Fruit fly (Drosophila melanogaster): ENCODE measurements around the gene mth.
A peak's percentile ranks its signal among the peaks of the same experiment; 100 is the strongest.

mth gene

DNA sequence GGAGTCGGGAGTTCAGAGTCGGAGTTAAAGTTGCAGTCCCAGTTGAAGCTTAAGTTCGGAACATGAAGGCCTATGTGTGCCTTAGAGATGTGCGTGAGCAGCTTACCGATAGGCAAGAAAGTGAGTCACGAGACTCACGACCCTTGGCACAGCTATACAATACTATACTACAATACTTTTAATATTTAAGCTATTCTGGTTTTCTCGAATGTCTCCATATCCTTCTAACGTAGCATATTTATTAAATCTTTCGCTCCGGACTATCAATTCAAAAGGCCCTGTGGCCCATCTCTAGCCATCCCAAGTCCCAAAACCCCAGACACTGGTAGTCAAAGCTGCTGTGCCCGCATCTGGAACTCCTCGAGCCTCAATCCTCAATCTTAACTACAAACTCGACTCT is 43.4 kb upstream of the mth start:
- no peak for TF ChIP-seq insv (GFP tag; optimal IDR thresholded peaks at IDR 0.05)
- peak; percentile 39; the same call in 1 of the 2 replicates for TF ChIP-seq Ptx1 (GFP tag; IDR thresholded peaks at IDR 0.05)
- TF ChIP-seq CG7372 (GFP tag; IDR thresholded peaks at IDR 0.05) = 0 out of 2 replicates have a peak, but pooled peaks have one; percentile 11
- 0 out of 3 replicates have a peak, but pooled peaks have one; percentile 14 for TF ChIP-seq CG17361 (GFP tag; IDR thresholded peaks at IDR 0.05)
- TF ChIP-seq bbx (GFP tag; IDR thresholded peaks at IDR 0.05; ENCODE audit: partially characterized antibody) = peak; percentile 50; the same call in 1 of the 2 replicates
- TF ChIP-seq CG6791 (GFP tag; IDR thresholded peaks at IDR 0.05; ENCODE audit: partially characterized antibody) = peak; percentile 16; the same call in 1 of the 3 replicates
- peak; percentile 16 for TF ChIP-seq Blimp-1 (GFP tag; optimal IDR thresholded peaks at IDR 0.05)
- no peak for TF ChIP-seq CG9215 (GFP tag; IDR thresholded peaks at IDR 0.05)
- peak; percentile 17 for TF ChIP-seq dmrt99B (tag; optimal IDR thresholded peaks at IDR 0.05)
- no peak for TF ChIP-seq Usf (GFP tag; optimal IDR thresholded peaks at IDR 0.05)
- TF ChIP-seq CG18262 (tag; optimal IDR thresholded peaks at IDR 0.05) = peak; percentile 25
- TF ChIP-seq Doc3 (GFP tag; IDR thresholded peaks at IDR 0.05; ENCODE audit: partially characterized antibody) = peak; percentile 59; the same call in 2 of the 3 replicates
- TF ChIP-seq Dfd (GFP tag; optimal IDR thresholded peaks at IDR 0.05) = no peak
- no peak for TF ChIP-seq Poxn (GFP tag; IDR thresholded peaks at IDR 0.05)
- TF ChIP-seq unc-4 (GFP tag; IDR thresholded peaks at IDR 0.05; ENCODE audit: partially characterized antibody) = peak; percentile 42; the same call in 1 of the 2 replicates
- TF ChIP-seq Med (GFP tag) = peak; percentile 80
- no peak for TF ChIP-seq ro (GFP tag; IDR thresholded peaks at IDR 0.05)
- peak; percentile 39 for TF ChIP-seq BEAF-32 (GFP tag; optimal IDR thresholded peaks at IDR 0.05)
- TF ChIP-seq tll (GFP tag; optimal IDR thresholded peaks at IDR 0.05) = no peak
- TF ChIP-seq CG34422 (GFP tag; IDR thresholded peaks at IDR 0.05) = no peak
- TF ChIP-seq vnd (GFP tag; IDR thresholded peaks at IDR 0.05; ENCODE audit: partially characterized antibody) = 0 out of 3 replicates have a peak, but pooled peaks have one; percentile 55
- no peak for TF ChIP-seq dmrt11E (tag; optimal IDR thresholded peaks at IDR 0.05)
- no peak for TF ChIP-seq cwo (GFP tag; optimal IDR thresholded peaks at IDR 0.05)
- no peak for TF ChIP-seq Kr (GFP tag; optimal IDR thresholded peaks at IDR 0.05)
- TF ChIP-seq Oaz (GFP tag; IDR thresholded peaks at IDR 0.05) = no peak
- no peak for TF ChIP-seq lab (GFP tag; optimal IDR thresholded peaks at IDR 0.05)
- no peak for TF ChIP-seq CG7357 (GFP tag; IDR thresholded peaks at IDR 0.05)
- peak; percentile 41; the same call in 1 of the 2 replicates for TF ChIP-seq amos (GFP tag; IDR thresholded peaks at IDR 0.05; ENCODE audit: partially characterized antibody)
- TF ChIP-seq tna (GFP tag; IDR thresholded peaks at IDR 0.05; ENCODE audit: partially characterized antibody) = no peak
- peak; percentile 63; the same call in 1 of the 2 replicates for TF ChIP-seq Xrp1 (GFP tag; IDR thresholded peaks at IDR 0.05)
- TF ChIP-seq CG7963 (GFP tag; IDR thresholded peaks at IDR 0.05; ENCODE audit: partially characterized antibody) = 0 out of 3 replicates have a peak, but pooled peaks have one; percentile 7
- peak; percentile 37; the same call in 2 of the 3 replicates for TF ChIP-seq row (GFP tag; IDR thresholded peaks at IDR 0.05)
- no peak for TF ChIP-seq Atf3 (GFP tag; optimal IDR thresholded peaks at IDR 0.05)
- peak; percentile 49; the same call in 1 of the 3 replicates for TF ChIP-seq zfh1 (GFP tag; IDR thresholded peaks at IDR 0.05)
- TF ChIP-seq Sry-δ (GFP tag; optimal IDR thresholded peaks at IDR 0.05) = peak; percentile 6
- no peak for TF ChIP-seq pzg (GFP tag; optimal IDR thresholded peaks at IDR 0.05)
- TF ChIP-seq CG1233 (GFP tag; optimal IDR thresholded peaks at IDR 0.05) = no peak
- TF ChIP-seq sisA (GFP tag; IDR thresholded peaks at IDR 0.05) = peak; percentile 52
- TF ChIP-seq prd (optimal IDR thresholded peaks at IDR 0.05) = no peak
- peak; percentile 65; the same call in 2 of the 3 replicates for TF ChIP-seq prd (GFP tag; IDR thresholded peaks at IDR 0.05)
- peak; percentile 40; the same call in 1 of the 2 replicates for TF ChIP-seq inv (GFP tag; IDR thresholded peaks at IDR 0.05; ENCODE audit: partially characterized antibody)
- TF ChIP-seq zen2 (GFP tag; IDR thresholded peaks at IDR 0.05; ENCODE audit: partially characterized antibody) = 0 out of 3 replicates have a peak, but pooled peaks have one; percentile 38
- TF ChIP-seq phol (tag; optimal IDR thresholded peaks at IDR 0.05) = peak; percentile 26
- peak; percentile 56; the same call in 2 of the 3 replicates for TF ChIP-seq knrl (GFP tag; IDR thresholded peaks at IDR 0.05; ENCODE audit: partially characterized antibody)
- peak; percentile 22 for TF ChIP-seq CG14710 (tag; optimal IDR thresholded peaks at IDR 0.05)
- TF ChIP-seq Opbp (GFP tag; IDR thresholded peaks at IDR 0.05; ENCODE audit: partially characterized antibody) = peak; percentile 26; the same call in 1 of the 3 replicates
- peak; percentile 56 for TF ChIP-seq ara (GFP tag; IDR thresholded peaks at IDR 0.05)
- TF ChIP-seq CG2712 (tag; optimal IDR thresholded peaks at IDR 0.05) = peak; percentile 34
